Fruit fly (Drosophila melanogaster): ENCODE results near the gene ear.

Gene ear

DNA sequence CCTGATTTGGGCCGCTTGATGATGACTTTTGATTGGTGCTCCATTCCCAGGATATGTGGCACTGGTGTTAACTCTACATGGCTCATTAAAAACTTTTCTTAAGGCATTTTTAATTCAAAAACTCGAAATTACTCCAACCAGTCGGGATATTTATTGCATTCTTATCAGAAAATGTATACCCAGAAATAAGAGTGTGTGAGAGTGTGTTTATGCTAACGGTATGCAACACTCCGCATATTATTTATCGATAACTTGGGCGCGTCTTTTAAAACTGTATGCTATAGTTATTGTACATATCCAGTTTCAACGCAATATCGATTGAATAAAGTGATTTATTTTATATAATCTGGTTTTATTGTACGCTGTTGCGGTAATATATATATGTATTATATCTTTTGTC lies 46.9 kb downstream of the ear start, which contains the start of gene CG34404 (continued):
- TF ChIP-seq kay (GFP tag; optimal IDR thresholded peaks at IDR 0.05) (no peak), HmgZ (tag; optimal IDR thresholded peaks at IDR 0.05) (no peak), CG10267 (tag; optimal IDR thresholded peaks at IDR 0.05) (peak; percentile 93), az2 (GFP tag; optimal IDR thresholded peaks at IDR 0.05) (no peak), Stat92E (GFP tag; optimal IDR thresholded peaks at IDR 0.05) (no peak), Sin3A (optimal IDR thresholded peaks at IDR 0.05) (no peak), CG2116 (GFP tag; optimal IDR thresholded peaks at IDR 0.05) (peak; percentile 41), CG4360 (GFP tag; IDR thresholded peaks at IDR 0.05) (no peak), pros (GFP tag; optimal IDR thresholded peaks at IDR 0.05) (no peak), corto (GFP tag; optimal IDR thresholded peaks at IDR 0.05) (no peak), Optix (GFP tag; IDR thresholded peaks at IDR 0.05) (no peak), Xbp1 (GFP tag; optimal IDR thresholded peaks at IDR 0.05) (no peak), chm (GFP tag; IDR thresholded peaks at IDR 0.05) (no peak), CG18476 (GFP tag; optimal IDR thresholded peaks at IDR 0.05) (no peak), Asciz (GFP tag; optimal IDR thresholded peaks at IDR 0.05) (no peak), Dfd (GFP tag; optimal IDR thresholded peaks at IDR 0.05) (no peak), CG18011 (GFP tag; optimal IDR thresholded peaks at IDR 0.05) (no peak), Poxn (GFP tag; IDR thresholded peaks at IDR 0.05) (no peak), CG15073 (GFP tag; optimal IDR thresholded peaks at IDR 0.05) (no peak), Nf-YC (tag; optimal IDR thresholded peaks at IDR 0.05) (no peak), danr (GFP tag; IDR thresholded peaks at IDR 0.05) (no peak), CG8359 (GFP tag; optimal IDR thresholded peaks at IDR 0.05; ENCODE audit: borderline replicate concordance) (no peak), z (GFP tag; IDR thresholded peaks at IDR 0.05) (no peak), Max (GFP tag; optimal IDR thresholded peaks at IDR 0.05) (no peak), CG7963 (GFP tag; IDR thresholded peaks at IDR 0.05; ENCODE audit: partially characterized antibody) (no peak), CG3407 (GFP tag; optimal IDR thresholded peaks at IDR 0.05) (no peak), Ssrp (tag; optimal IDR thresholded peaks at IDR 0.05) (no peak), CG10321 (GFP tag; IDR thresholded peaks at IDR 0.05) (no peak), Dp (GFP tag; optimal IDR thresholded peaks at IDR 0.05) (peak; percentile 85), CG13894 (tag; optimal IDR thresholded peaks at IDR 0.05) (no peak), Kr (GFP tag; optimal IDR thresholded peaks at IDR 0.05) (no peak), sob (GFP tag; IDR thresholded peaks at IDR 0.05) (peak; percentile 22; the same call in 1 of the 2 replicates), pita (GFP tag; optimal IDR thresholded peaks at IDR 0.05) (no peak), zen2 (GFP tag; IDR thresholded peaks at IDR 0.05; ENCODE audit: partially characterized antibody) (peak; percentile 32; the same call in 2 of the 3 replicates), pho (GFP tag; optimal IDR thresholded peaks at IDR 0.05) (no peak), HHEX (GFP tag; optimal IDR thresholded peaks at IDR 0.05) (no peak), hbn (GFP tag; IDR thresholded peaks at IDR 0.05; ENCODE audit: partially characterized antibody) (no peak), Rfx (GFP tag; IDR thresholded peaks at IDR 0.05) (no peak), B-H1 (GFP tag; IDR thresholded peaks at IDR 0.05) (no peak), CG17361 (GFP tag; IDR thresholded peaks at IDR 0.05) (no peak), CG10654 (GFP tag; optimal IDR thresholded peaks at IDR 0.05) (no peak), CG13775 (GFP tag; optimal IDR thresholded peaks at IDR 0.05) (no peak), sim (GFP tag; IDR thresholded peaks at IDR 0.05) (no peak), ems (GFP tag; optimal IDR thresholded peaks at IDR 0.05) (no peak), org-1 (GFP tag; optimal IDR thresholded peaks at IDR 0.05) (no peak), da (GFP tag; optimal IDR thresholded peaks at IDR 0.05) (no peak), jing (GFP tag; optimal IDR thresholded peaks at IDR 0.05) (no peak), CG1603 (tag; optimal IDR thresholded peaks at IDR 0.05) (peak; percentile 59), CG3995 (GFP tag; optimal IDR thresholded peaks at IDR 0.05) (no peak), tll (GFP tag; optimal IDR thresholded peaks at IDR 0.05) (no peak), caup (GFP tag; optimal IDR thresholded peaks at IDR 0.05; ENCODE audit: severe bottlenecking) (no peak)
